Fruit fly (Drosophila melanogaster) whole organism, embryonic: ENCODE measurements around the gene RNF220.
A peak's percentile ranks its signal among the peaks of the same experiment; 100 is the strongest.

Experiments used
- Aef1 ChIP-seq: fragments of 200-800 bp; sonication (Bioruptor generic); IDR thresholded peaks from 3 replicates; pipeline ENCODE4 v1.3.6; 2022; ENCODE audit warnings: missing biosample characterization, missing genetic modification characterization
- Antp ChIP-seq: fragments of 200-800 bp; sonication (Bioruptor generic); optimal IDR thresholded peaks from 3 replicates; lab custom pipeline; 2016; ENCODE audit warnings: missing biosample characterization, missing genetic modification characterization
- BEAF-32 ChIP-seq: fragments of 200-800 bp; sonication (Bioruptor generic); optimal IDR thresholded peaks from 3 replicates; lab custom pipeline; 2017; ENCODE audit warnings: missing biosample characterization, missing genetic modification characterization, mild to moderate bottlenecking, moderate library complexity, missing genetic modification reagents
- Bgb ChIP-seq: fragments of 200-800 bp; sonication (Bioruptor generic); IDR thresholded peaks from 2 replicates; pipeline ENCODE4 v1.3.6; 2022; ENCODE audit warnings: missing biosample characterization, missing genetic modification characterization; ENCODE audit not compliant: partially characterized antibody
- CG10543 ChIP-seq: fragments of 200-800 bp; sonication (Bioruptor generic); optimal IDR thresholded peaks from 3 replicates; lab custom pipeline; 2017; ENCODE audit warnings: missing biosample characterization, mild to moderate bottlenecking, missing genetic modification characterization, moderate library complexity
- CG13287 ChIP-seq: fragments of 200-800 bp; sonication (Bioruptor generic); IDR thresholded peaks from 2 replicates; pipeline ENCODE4 v1.3.6; 2022; ENCODE audit warnings: missing biosample characterization, missing genetic modification characterization; ENCODE audit not compliant: partially characterized antibody
- CG16813 ChIP-seq: fragments of 200-800 bp; sonication (Bioruptor generic); IDR thresholded peaks from 3 replicates; pipeline ENCODE4 v1.3.6; 2022; ENCODE audit warnings: missing biosample characterization, missing genetic modification characterization; ENCODE audit not compliant: partially characterized antibody
- CG17802 ChIP-seq: fragments of 200-800 bp; sonication (Bioruptor generic); optimal IDR thresholded peaks from 2 replicates; lab custom pipeline; 2018; ENCODE audit warnings: missing biosample characterization, mild to moderate bottlenecking, missing genetic modification characterization, moderate library complexity
- CG2129 ChIP-seq: fragments of 200-800 bp; sonication (Bioruptor generic); IDR thresholded peaks from 2 replicates; pipeline ENCODE4 v1.3.6; 2022; ENCODE audit warnings: missing biosample characterization, missing genetic modification characterization; ENCODE audit not compliant: partially characterized antibody
- CG2199 ChIP-seq: fragments of 200-800 bp; sonication (Bioruptor generic); IDR thresholded peaks from 3 replicates; pipeline ENCODE4 v1.3.6; 2022; ENCODE audit warnings: missing biosample characterization, missing genetic modification characterization
- CG2712 ChIP-seq: fragments of 200-800 bp; optimal IDR thresholded peaks from 3 replicates; lab custom pipeline; 2019; ENCODE audit warnings: missing biosample characterization, mild to moderate bottlenecking, missing genetic modification characterization, moderate library complexity
- CG30403 ChIP-seq: fragments of 200-800 bp; sonication (Bioruptor generic); optimal IDR thresholded peaks from 3 replicates; lab custom pipeline; 2016; ENCODE audit warnings: missing biosample characterization, missing genetic modification characterization
- CG34376 ChIP-seq: fragments of 200-800 bp; sonication (Bioruptor generic); optimal IDR thresholded peaks from 2 replicates; lab custom pipeline; 2018; ENCODE audit warnings: missing biosample characterization, mild to moderate bottlenecking, missing genetic modification characterization
- CG3847 ChIP-seq: fragments of 200-800 bp; sonication (Bioruptor generic); IDR thresholded peaks from 2 replicates; pipeline ENCODE4 v1.3.6; 2022; ENCODE audit warnings: missing biosample characterization, missing genetic modification characterization
- CG6765 ChIP-seq: fragments of 200-800 bp; sonication (Bioruptor generic); optimal IDR thresholded peaks from 3 replicates; lab custom pipeline; 2017; ENCODE audit warnings: missing biosample characterization, mild to moderate bottlenecking, missing genetic modification characterization
- CG6791 ChIP-seq: fragments of 200-800 bp; sonication (Bioruptor generic); IDR thresholded peaks from 3 replicates; pipeline ENCODE4 v1.3.6; 2022; ENCODE audit warnings: missing biosample characterization, missing genetic modification characterization; ENCODE audit not compliant: partially characterized antibody
- CG7963 ChIP-seq: fragments of 200-800 bp; sonication (Bioruptor generic); IDR thresholded peaks from 3 replicates; pipeline ENCODE4 v1.3.6; 2022; ENCODE audit warnings: missing biosample characterization, missing genetic modification characterization; ENCODE audit not compliant: partially characterized antibody
- CG8765 ChIP-seq: fragments of 200-800 bp; sonication (Bioruptor generic); IDR thresholded peaks from 2 replicates; pipeline ENCODE4 v1.3.6; 2022; ENCODE audit warnings: missing biosample characterization, missing genetic modification characterization
- Dip2 ChIP-seq: fragments of 200-800 bp; sonication (Bioruptor generic); IDR thresholded peaks from 2 replicates; pipeline ENCODE4 v1.3.6; 2022; ENCODE audit warnings: missing biosample characterization, missing genetic modification characterization
- Dll ChIP-seq: fragments of 200-800 bp; sonication (Bioruptor generic); IDR thresholded peaks from 4 replicates; pipeline ENCODE4 v1.3.6; 2022; ENCODE audit warnings: missing biosample characterization, missing genetic modification characterization; ENCODE audit not compliant: partially characterized antibody
- Doc3 ChIP-seq: fragments of 200-800 bp; sonication (Bioruptor generic); IDR thresholded peaks from 3 replicates; pipeline ENCODE4 v1.3.6; 2022; ENCODE audit warnings: missing biosample characterization, missing genetic modification characterization; ENCODE audit not compliant: partially characterized antibody
- Dref ChIP-seq: fragments of 200-800 bp; sonication (Bioruptor generic); IDR thresholded peaks from 2 replicates; pipeline ENCODE4 v1.3.6; 2022; ENCODE audit warnings: missing biosample characterization, missing genetic modification characterization
- Ets65A ChIP-seq: fragments of 200-800 bp; sonication (Bioruptor generic); peaks from one replicate; lab custom pipeline; 2016; ENCODE audit warnings: missing biosample characterization, missing genetic modification characterization
- Gug ChIP-seq: fragments of 200-800 bp; sonication (Bioruptor generic); IDR thresholded peaks from 4 replicates; pipeline ENCODE4 v1.3.6; 2022; ENCODE audit warnings: missing biosample characterization, missing genetic modification characterization
- Med ChIP-seq: fragments of 200-800 bp; sonication (Bioruptor generic); peaks from one replicate; lab custom pipeline; 2016; ENCODE audit warnings: missing biosample characterization, missing genetic modification characterization, mild to moderate bottlenecking, inconsistent platforms, moderate library complexity
- NfI ChIP-seq: fragments of 200-800 bp; sonication (Bioruptor generic); optimal IDR thresholded peaks from 3 replicates; lab custom pipeline; 2018; ENCODE audit warnings: missing biosample characterization, mild to moderate bottlenecking, missing genetic modification characterization, moderate library complexity
- Opbp ChIP-seq: fragments of 200-800 bp; sonication (Bioruptor generic); IDR thresholded peaks from 3 replicates; pipeline ENCODE4 v1.3.6; 2022; ENCODE audit warnings: missing biosample characterization, missing genetic modification characterization; ENCODE audit not compliant: partially characterized antibody
- Scr ChIP-seq: fragments of 200-800 bp; sonication (Bioruptor generic); IDR thresholded peaks from 2 replicates; pipeline ENCODE4 v1.3.6; 2022; ENCODE audit warnings: missing biosample characterization, missing genetic modification characterization; ENCODE audit not compliant: partially characterized antibody
- Sry-δ ChIP-seq: fragments of 200-800 bp; sonication (Bioruptor generic); optimal IDR thresholded peaks from 2 replicates; lab custom pipeline; 2016; ENCODE audit warnings: missing biosample characterization, missing genetic modification characterization
- ato ChIP-seq: fragments of 200-800 bp; sonication (Bioruptor generic); IDR thresholded peaks from 2 replicates; pipeline ENCODE4 v1.3.6; 2022; ENCODE audit warnings: missing biosample characterization, missing genetic modification characterization; ENCODE audit not compliant: partially characterized antibody
- dpn ChIP-seq, 2 experiments: fragments of 200-800 bp; sonication (Bioruptor generic); optimal IDR thresholded peaks; 3 replicates each; lab custom pipeline; 2016; ENCODE audit warnings: missing biosample characterization in 2 of 2, missing genetic modification characterization in 2 of 2
- kni ChIP-seq: fragments of 200-800 bp; sonication (Bioruptor generic); optimal IDR thresholded peaks from 3 replicates; lab custom pipeline; 2017; ENCODE audit warnings: mild to moderate bottlenecking, missing biosample characterization, missing genetic modification reagents, missing genetic modification characterization
- knrl ChIP-seq: fragments of 200-800 bp; sonication (Bioruptor generic); IDR thresholded peaks from 3 replicates; pipeline ENCODE4 v1.3.6; 2022; ENCODE audit warnings: missing biosample characterization, missing genetic modification characterization; ENCODE audit not compliant: partially characterized antibody
- lab ChIP-seq: fragments of 200-800 bp; sonication (Bioruptor generic); optimal IDR thresholded peaks from 3 replicates; lab custom pipeline; 2017; ENCODE audit warnings: missing biosample characterization, missing genetic modification characterization, mild to moderate bottlenecking, moderate library complexity, missing genetic modification reagents
- mld ChIP-seq: fragments of 200-800 bp; sonication (Bioruptor generic); IDR thresholded peaks from 3 replicates; pipeline ENCODE4 v1.3.6; 2022; ENCODE audit warnings: missing biosample characterization, missing genetic modification characterization; ENCODE audit not compliant: partially characterized antibody
- nerfin-1 ChIP-seq: fragments of 200-800 bp; sonication (Bioruptor generic); optimal IDR thresholded peaks from 3 replicates; lab custom pipeline; 2019; ENCODE audit warnings: missing biosample characterization, mild to moderate bottlenecking, missing genetic modification characterization, moderate library complexity
- nerfin-2 ChIP-seq: fragments of 200-800 bp; sonication (Bioruptor generic); IDR thresholded peaks from 2 replicates; pipeline ENCODE4 v1.3.6; 2022; ENCODE audit warnings: missing biosample characterization, missing genetic modification characterization; ENCODE audit not compliant: partially characterized antibody
- nmo ChIP-seq: fragments of 200-800 bp; sonication (Bioruptor generic); optimal IDR thresholded peaks from 2 replicates; lab custom pipeline; 2018; ENCODE audit warnings: missing biosample characterization, mild to moderate bottlenecking, missing genetic modification characterization, moderate library complexity
- psq ChIP-seq: fragments of 200-800 bp; sonication (Bioruptor generic); optimal IDR thresholded peaks from 2 replicates; lab custom pipeline; 2017; ENCODE audit warnings: missing biosample characterization, missing genetic modification characterization
- row ChIP-seq: fragments of 200-800 bp; sonication (Bioruptor generic); IDR thresholded peaks from 3 replicates; pipeline ENCODE4 v1.3.6; 2022; ENCODE audit warnings: missing biosample characterization, missing genetic modification characterization
- sens ChIP-seq: fragments of 200-800 bp; sonication (Bioruptor generic); peaks from one replicate; lab custom pipeline; 2016; ENCODE audit warnings: missing biosample characterization, missing genetic modification characterization
- sr ChIP-seq: fragments of 200-800 bp; sonication (Bioruptor generic); IDR thresholded peaks from 3 replicates; pipeline ENCODE4 v1.3.6; 2022; ENCODE audit warnings: missing biosample characterization, missing genetic modification characterization
- tna ChIP-seq: fragments of 200-800 bp; sonication (Bioruptor generic); IDR thresholded peaks from 2 replicates; pipeline ENCODE4 v1.3.6; 2022; ENCODE audit warnings: missing biosample characterization, missing genetic modification characterization; ENCODE audit not compliant: partially characterized antibody
- trh ChIP-seq: fragments of 200-800 bp; sonication (Bioruptor generic); optimal IDR thresholded peaks from 2 replicates; lab custom pipeline; 2016; ENCODE audit warnings: missing biosample characterization, missing genetic modification characterization
- vnd ChIP-seq: fragments of 200-800 bp; sonication (Bioruptor generic); IDR thresholded peaks from 3 replicates; pipeline ENCODE4 v1.3.6; 2022; ENCODE audit warnings: missing biosample characterization, missing genetic modification characterization; ENCODE audit not compliant: partially characterized antibody
- zf30C ChIP-seq: fragments of 200-800 bp; sonication (Bioruptor generic); optimal IDR thresholded peaks from 3 replicates; lab custom pipeline; 2018; ENCODE audit warnings: missing biosample characterization, mild to moderate bottlenecking, missing genetic modification characterization
- zfh2 ChIP-seq: fragments of 200-800 bp; sonication (Bioruptor generic); optimal IDR thresholded peaks from 2 replicates; lab custom pipeline; 2016; ENCODE audit warnings: missing biosample characterization, missing genetic modification characterization

RNF220 gene

DNA sequence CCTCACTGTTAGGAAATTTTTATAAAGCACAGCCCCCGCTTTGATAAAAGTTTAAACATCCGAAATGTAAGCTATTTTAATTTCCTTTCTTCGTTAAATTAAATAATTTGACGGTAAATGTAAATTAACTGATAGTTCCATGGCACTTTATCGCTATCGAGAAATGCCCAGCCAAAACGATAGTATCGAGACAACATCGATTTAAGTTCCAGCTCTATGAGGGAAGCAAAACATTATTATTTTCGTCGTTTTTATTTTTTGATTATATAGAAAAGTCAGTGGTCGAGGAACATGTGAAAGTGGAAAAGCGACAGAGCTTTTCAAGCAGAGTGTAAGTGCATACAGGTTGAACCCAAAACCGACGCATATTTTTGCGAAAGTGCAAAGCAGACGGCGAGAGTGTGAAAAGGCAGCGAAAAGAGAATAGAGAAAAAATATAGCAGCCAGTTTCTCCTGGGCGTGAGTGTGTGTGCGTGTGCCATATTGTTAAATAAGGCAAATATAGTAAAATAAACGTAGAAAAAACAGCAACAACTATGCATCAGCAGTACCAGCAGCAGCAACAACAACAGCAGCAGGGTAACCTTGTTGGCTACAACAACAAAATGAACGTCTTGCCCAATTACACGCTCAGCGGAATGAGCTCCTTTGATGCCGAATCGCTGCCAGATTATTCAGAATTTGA is 699 bp upstream of the RNF220 start, which contains the start of gene CG45049 (continued):
- TF ChIP-seq CG8765: no peak
- peak; percentile 95 for TF ChIP-seq CG6791 (GFP tag; lab: Robert Waterston, UW)
- peak; percentile 92 for TF ChIP-seq Scr (GFP tag; lab: Robert Waterston, UW)
- TF ChIP-seq CG16813 (GFP tag; lab: Robert Waterston, UW): peak; percentile 90
- TF ChIP-seq trh (GFP tag; lab: Kevin White, UChicago): no peak
- TF ChIP-seq sens: peak; percentile 83
- peak; percentile 67 for TF ChIP-seq CG2129 (GFP tag; lab: Robert Waterston, UW)
- no peak for TF ChIP-seq Antp (GFP tag; lab: Kevin White, UChicago)
- TF ChIP-seq CG13287 (GFP tag; lab: Robert Waterston, UW): peak; percentile 79
- peak; percentile 89 for TF ChIP-seq vnd (GFP tag; lab: Robert Waterston, UW)
- TF ChIP-seq Bgb (GFP tag; lab: Robert Waterston, UW): peak; percentile 92
- peak; percentile 8 for TF ChIP-seq CG2712 (tag; lab: Kevin White, UChicago)
- peak; percentile 10 for TF ChIP-seq zfh2 (GFP tag; lab: Kevin White, UChicago)
- no peak for TF ChIP-seq NfI (GFP tag; lab: Kevin White, UChicago)
- TF ChIP-seq sr (GFP tag; lab: Robert Waterston, UW): peak; percentile 35; the same call in 1 of the 3 replicates
- TF ChIP-seq nerfin-1 (tag; lab: Kevin White, UChicago): no peak
- peak; percentile 46 for TF ChIP-seq psq (GFP tag; lab: Kevin White, UChicago)
- peak; percentile 94 for TF ChIP-seq Opbp (GFP tag; lab: Robert Waterston, UW)
- 0 out of 2 replicates have a peak, but pooled peaks have one; percentile 37 for TF ChIP-seq CG3847 (GFP tag; lab: Robert Waterston, UW)
- TF ChIP-seq CG34376: peak; percentile 42
- TF ChIP-seq Aef1 (GFP tag; lab: Robert Waterston, UW): peak; percentile 29; the same call in 2 of the 3 replicates
- TF ChIP-seq CG17802: no peak
- TF ChIP-seq Gug (GFP tag; lab: Robert Waterston, UW): peak; percentile 32; the same call in 1 of the 4 replicates
- peak; percentile 35 for TF ChIP-seq Ets65A (GFP tag; lab: Kevin White, UChicago)
- TF ChIP-seq CG6765 (GFP tag; lab: Kevin White, UChicago): no peak
- peak; percentile 57 for TF ChIP-seq Med (GFP tag; lab: Kevin White, UChicago)
- TF ChIP-seq row (GFP tag; lab: Robert Waterston, UW): peak; percentile 66
- TF ChIP-seq tna (GFP tag; lab: Robert Waterston, UW): peak; percentile 91
- peak; percentile 18 for TF ChIP-seq CG30403 (GFP tag; lab: Kevin White, UChicago)
- peak; percentile 87 for TF ChIP-seq nerfin-2 (GFP tag; lab: Robert Waterston, UW)
- peak; percentile 90 for TF ChIP-seq Dll (GFP tag; lab: Robert Waterston, UW)
- peak; percentile 25 for TF ChIP-seq nmo
- peak in 1 of 2 experiments; percentile 31 for TF ChIP-seq dpn (GFP tag; optimal IDR thresholded peaks at IDR 0.05; lab: Kevin White, UChicago)
- TF ChIP-seq zf30C (GFP tag; lab: Kevin White, UChicago): no peak
- TF ChIP-seq Dref (GFP tag; lab: Robert Waterston, UW): peak; percentile 63
- peak; percentile 91 for TF ChIP-seq knrl (GFP tag; lab: Robert Waterston, UW)
- TF ChIP-seq ato: peak; percentile 92
- TF ChIP-seq lab (GFP tag; lab: Kevin White, UChicago): peak; percentile 33
- peak; percentile 23 for TF ChIP-seq CG10543 (GFP tag; lab: Kevin White, UChicago)
- TF ChIP-seq Sry-δ (GFP tag; lab: Kevin White, UChicago): peak; percentile 89
- peak; percentile 40 for TF ChIP-seq kni
- TF ChIP-seq CG2199 (GFP tag; lab: Robert Waterston, UW): 0 out of 3 replicates have a peak, but pooled peaks have one; percentile 10
- peak; percentile 86; the same call in 2 of the 3 replicates for TF ChIP-seq mld
- TF ChIP-seq Doc3 (GFP tag; lab: Robert Waterston, UW): peak; percentile 81
- TF ChIP-seq BEAF-32: peak; percentile 84
- no peak for TF ChIP-seq Dip2
- TF ChIP-seq CG7963 (GFP tag; lab: Robert Waterston, UW): peak; percentile 93
